Worm (Caenorhabditis elegans): Measurements from ENCODE around the gene srw-23.

DNA sequence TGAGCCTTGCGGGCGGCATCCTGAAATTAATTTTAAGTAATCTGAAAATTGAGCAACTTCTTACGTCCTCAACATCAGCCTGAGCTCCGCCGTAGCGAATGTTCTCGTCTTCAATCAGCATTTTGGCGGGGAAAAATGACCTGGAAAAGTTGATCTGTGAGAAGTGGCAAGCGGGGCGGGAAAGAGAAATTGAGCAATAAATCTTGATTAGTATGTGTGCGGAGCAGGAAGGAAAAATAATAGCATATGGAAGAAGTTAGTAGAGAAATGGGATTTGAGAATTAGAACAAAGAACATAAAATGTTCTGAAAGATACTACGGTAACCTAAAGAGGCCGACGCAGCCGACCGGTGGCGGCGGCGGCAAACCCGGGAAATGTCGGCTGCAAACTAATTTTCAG lies 38.8 kb upstream of the srw-23 start, which contains the start of gene tni-3:
- TF ChIP-seq nfyb-1 (GFP tag; IDR thresholded peaks at IDR 0.05) (no peak), F49E8.2 (tag; optimal IDR thresholded peaks at IDR 0.05; ENCODE audit: insufficient read depth) (no peak), lin-54 (GFP tag; optimal IDR thresholded peaks at IDR 0.05) (no peak), sea-2 (GFP tag; IDR thresholded peaks at IDR 0.05) (no peak), ama-1 (optimal IDR thresholded peaks at IDR 0.05) (no peak), ama-1 (GFP tag; optimal IDR thresholded peaks at IDR 0.05) (no peak), bed-1 (GFP tag; IDR thresholded peaks at IDR 0.05) (no peak), Y79H2A.3 (GFP tag; conservative IDR thresholded peaks at IDR 0.05) (no peak), atf-7 (tag; optimal IDR thresholded peaks at IDR 0.05) (no peak), pha-4 (tag; optimal IDR thresholded peaks at IDR 0.05) (no peak)
